Worm (Caenorhabditis elegans) whole organism, young adult: ENCODE measurements around the gene amx-1.
A peak's percentile ranks its signal among the peaks of the same experiment; 100 is the strongest.

Experiments
- B0019.2 ChIP-seq: fragments of 200-800 bp; sonication (Bioruptor generic); conservative IDR thresholded peaks from 2 replicates; pipeline ENCODE4 v1.3.6; 2022; ENCODE audit warnings: missing genetic modification reagents, missing genetic modification characterization, missing compliant biosample characterization
- F22D6.2 ChIP-seq: sonication (generic microtip); optimal IDR thresholded peaks from 2 replicates; lab custom pipeline; 2016; ENCODE audit warnings: mild to moderate bottlenecking, missing genetic modification characterization, missing compliant biosample characterization
- Y56A3A.18 ChIP-seq: fragments of 200-800 bp; sonication (Bioruptor generic); IDR thresholded peaks from 2 replicates; pipeline ENCODE4 v1.3.6; 2022; ENCODE audit warnings: missing genetic modification reagents, missing genetic modification characterization, missing compliant biosample characterization
- Y95B8A.8 ChIP-seq: fragments of 200-800 bp; sonication (Bioruptor generic); IDR thresholded peaks from 2 replicates; pipeline ENCODE4 v1.3.6; 2022; ENCODE audit warnings: missing genetic modification reagents, missing genetic modification characterization, missing compliant biosample characterization
- ZK185.1 ChIP-seq: sonication (generic microtip); optimal IDR thresholded peaks from 2 replicates; lab custom pipeline; 2016; ENCODE audit warnings: mild to moderate bottlenecking, missing genetic modification characterization, missing compliant biosample characterization; ENCODE audit not compliant: poor library complexity, severe bottlenecking
- ama-1 ChIP-seq, 3 experiments: fragments of 150-350 bp in 1 of 3; sonication (generic microtip) in 2 of 3; optimal IDR thresholded peaks; 2 replicates each; lab custom pipeline; 2014 to 2018; ENCODE audit warnings: missing biosample characterization in 2 of 3, missing genetic modification characterization in 2 of 3, missing genetic modification reagents in 2 of 3
- aptf-2 ChIP-seq: fragments of 200-800 bp; sonication (Bioruptor generic); conservative IDR thresholded peaks from 2 replicates; pipeline ENCODE4 v1.3.6; 2022; ENCODE audit warnings: missing genetic modification reagents, missing genetic modification characterization, missing compliant biosample characterization
- atf-7 ChIP-seq: sonication (generic microtip); optimal IDR thresholded peaks from 2 replicates; lab custom pipeline; 2017; ENCODE audit warnings: mild to moderate bottlenecking, missing genetic modification characterization, missing compliant biosample characterization
- athp-1 ChIP-seq: sonication (generic microtip); optimal IDR thresholded peaks from 2 replicates; lab custom pipeline; 2017; ENCODE audit warnings: mild to moderate bottlenecking, missing genetic modification characterization, missing compliant biosample characterization
- cebp-1 ChIP-seq, 2 experiments: fragments of 200-800 bp in 1 of 2; sonication (Bioruptor generic) in 1 of 2; sonication (generic microtip) in 1 of 2; IDR thresholded peaks in 1 of 2; optimal IDR thresholded peaks in 1 of 2; 2 replicates each; pipeline versions ENCODE4 v1.3.6 to Lab custom; 2017 to 2022; ENCODE audit warnings: missing compliant biosample characterization in 2 of 2, missing genetic modification characterization in 2 of 2, mild to moderate bottlenecking in 1 of 2, missing genetic modification reagents in 1 of 2, moderate library complexity in 1 of 2
- cebp-2 ChIP-seq: fragments of 200-800 bp; sonication (Bioruptor generic); IDR thresholded peaks from 2 replicates; pipeline ENCODE4 v1.3.6; 2022; ENCODE audit warnings: missing genetic modification characterization, missing compliant biosample characterization
- ceh-27 ChIP-seq: fragments of 200-800 bp; sonication (Bioruptor generic); optimal IDR thresholded peaks from 2 replicates; lab custom pipeline; 2018; ENCODE audit warnings: mild to moderate bottlenecking, missing genetic modification characterization, moderate library complexity, missing compliant biosample characterization
- ceh-91 ChIP-seq: fragments of 200-800 bp; sonication (Bioruptor generic); IDR thresholded peaks from 2 replicates; pipeline ENCODE4 v1.3.6; 2022; ENCODE audit warnings: missing genetic modification reagents, missing genetic modification characterization, missing compliant biosample characterization
- chd-7 ChIP-seq: sonication (generic microtip); optimal IDR thresholded peaks from 2 replicates; lab custom pipeline; 2016; ENCODE audit warnings: mild to moderate bottlenecking, missing genetic modification characterization, moderate library complexity, missing compliant biosample characterization
- dox-1 ChIP-seq: fragments of 200-800 bp; sonication (Bioruptor generic); IDR thresholded peaks from 2 replicates; pipeline ENCODE4 v1.3.6; 2022; ENCODE audit warnings: missing genetic modification reagents, missing genetic modification characterization, missing compliant biosample characterization
- dpff-1 ChIP-seq: sonication (generic microtip); optimal IDR thresholded peaks from 2 replicates; lab custom pipeline; 2017; ENCODE audit warnings: mild to moderate bottlenecking, missing genetic modification characterization, missing compliant biosample characterization
- egl-44 ChIP-seq: fragments of 200-800 bp; sonication (Bioruptor generic); IDR thresholded peaks from 2 replicates; pipeline ENCODE4 v1.3.6; 2022; ENCODE audit warnings: missing genetic modification reagents, missing genetic modification characterization, missing compliant biosample characterization
- ekl-4 ChIP-seq: fragments of 200-800 bp; sonication (Bioruptor generic); IDR thresholded peaks from 2 replicates; pipeline ENCODE4 v1.3.6; 2022; ENCODE audit warnings: missing genetic modification reagents, missing genetic modification characterization, missing compliant biosample characterization
- him-1 ChIP-seq: sonication (generic microtip); optimal IDR thresholded peaks from 2 replicates; lab custom pipeline; 2016; ENCODE audit warnings: missing genotype, missing genetic modification reagents, missing genetic modification characterization, missing compliant biosample characterization
- hmg-1.2 ChIP-seq: fragments of 200-800 bp; sonication (Bioruptor generic); IDR thresholded peaks from 2 replicates; pipeline ENCODE4 v1.3.6; 2022; ENCODE audit warnings: missing genetic modification reagents, missing genetic modification characterization, missing compliant biosample characterization
- lag-1 ChIP-seq: fragments of 200-800 bp; sonication (Bioruptor generic); IDR thresholded peaks from 2 replicates; pipeline ENCODE4 v1.3.6; 2022; ENCODE audit warnings: missing genetic modification reagents, missing genetic modification characterization, missing compliant biosample characterization
- lin-35 ChIP-seq, 3 experiments: fragments of 150-350 bp in 2 of 3; sonication (generic microtip) in 1 of 3; optimal IDR thresholded peaks; 2 replicates each; lab custom pipeline; 2014 to 2018; ENCODE audit warnings: missing biosample characterization in 3 of 3, missing genetic modification characterization in 3 of 3, missing genetic modification reagents in 3 of 3
- lin-54 ChIP-seq: fragments of 200-800 bp; sonication (Bioruptor generic); optimal IDR thresholded peaks from 2 replicates; lab custom pipeline; 2018; ENCODE audit warnings: mild to moderate bottlenecking, missing genetic modification characterization, missing compliant biosample characterization
- lir-1 ChIP-seq: fragments of 200-800 bp; sonication (Bioruptor generic); conservative IDR thresholded peaks from 2 replicates; pipeline ENCODE4 v1.3.6; 2022; ENCODE audit warnings: missing genetic modification reagents, missing genetic modification characterization, missing compliant biosample characterization
- madf-6 ChIP-seq: fragments of 200-800 bp; sonication (Bioruptor generic); IDR thresholded peaks from 2 replicates; pipeline ENCODE4 v1.3.6; 2022; ENCODE audit warnings: missing genetic modification reagents, missing genetic modification characterization, missing compliant biosample characterization
- mxl-1 ChIP-seq: sonication (generic microtip); optimal IDR thresholded peaks from 2 replicates; lab custom pipeline; 2016; ENCODE audit warnings: missing genetic modification characterization, missing compliant biosample characterization
- nfyb-1 ChIP-seq: fragments of 200-800 bp; sonication (Bioruptor generic); IDR thresholded peaks from 2 replicates; pipeline ENCODE4 v1.3.6; 2022; ENCODE audit warnings: missing genetic modification reagents, missing genetic modification characterization, missing compliant biosample characterization
- nhr-80 ChIP-seq: sonication (generic microtip); optimal IDR thresholded peaks from 2 replicates; lab custom pipeline; 2016; ENCODE audit warnings: missing genetic modification characterization, missing compliant biosample characterization
- rcor-1 ChIP-seq: fragments of 200-800 bp; sonication (Bioruptor generic); IDR thresholded peaks from 2 replicates; pipeline ENCODE4 v1.3.6; 2022; ENCODE audit warnings: missing genetic modification reagents, missing genetic modification characterization, missing compliant biosample characterization
- snpc-1.1 ChIP-seq: sonication (generic microtip); optimal IDR thresholded peaks from 2 replicates; lab custom pipeline; 2017; ENCODE audit warnings: missing genetic modification characterization, mild to moderate bottlenecking, missing compliant biosample characterization, antibody characterized with exemption, moderate library complexity, missing genotype, missing genetic modification reagents; ENCODE audit not compliant: insufficient read depth
- snpc-3.4 ChIP-seq: sonication (generic microtip); optimal IDR thresholded peaks from 2 replicates; lab custom pipeline; 2017; ENCODE audit warnings: missing genetic modification characterization, mild to moderate bottlenecking, missing compliant biosample characterization, antibody characterized with exemption, moderate library complexity, missing genotype, missing genetic modification reagents
- snpc-4 ChIP-seq, 5 experiments: fragments of 150-350 bp in 1 of 5; sonication (generic microtip) in 4 of 5; optimal IDR thresholded peaks; 2 replicates each; lab custom pipeline; 2014 to 2018; ENCODE audit warnings: missing genetic modification characterization in 5 of 5, missing biosample characterization in 3 of 5, antibody characterized with exemption in 2 of 5, mild to moderate bottlenecking in 2 of 5, missing compliant biosample characterization in 2 of 5, missing genotype in 2 of 5, moderate library complexity in 2 of 5, missing genetic modification reagents in 1 of 5
- xnd-1 ChIP-seq: sonication (generic microtip); optimal IDR thresholded peaks from 2 replicates; lab custom pipeline; 2016; ENCODE audit warnings: missing genotype, missing genetic modification reagents, missing genetic modification characterization, missing compliant biosample characterization
- zfh-2 ChIP-seq: fragments of 200-800 bp; sonication (Bioruptor generic); conservative IDR thresholded peaks from 2 replicates; pipeline ENCODE4 v1.3.6; 2022; ENCODE audit warnings: missing genetic modification reagents, missing genetic modification characterization, missing compliant biosample characterization
- ztf-22 ChIP-seq: fragments of 200-800 bp; sonication (Bioruptor generic); optimal IDR thresholded peaks from 2 replicates; lab custom pipeline; 2018; ENCODE audit warnings: mild to moderate bottlenecking, missing genetic modification characterization, moderate library complexity, missing compliant biosample characterization
- ztf-26 ChIP-seq: sonication (generic microtip); optimal IDR thresholded peaks from 2 replicates; lab custom pipeline; 2017; ENCODE audit warnings: missing genetic modification characterization, missing compliant biosample characterization
- ztf-3 ChIP-seq: fragments of 200-800 bp; sonication (Bioruptor generic); optimal IDR thresholded peaks from 2 replicates; lab custom pipeline; 2018; ENCODE audit warnings: mild to moderate bottlenecking, missing genetic modification characterization, missing compliant biosample characterization

Gene amx-1

ce11 chrIII:3789688-3790371 is 32.4 kb upstream of the amx-1 start (continued):
- peak; percentile 8; the same call in 1 of the 2 replicates for TF ChIP-seq madf-6 (GFP tag; lab: Robert Waterston, UW)
- no peak for TF ChIP-seq ztf-22 (GFP tag; lab: Kevin White, UChicago)
- TF ChIP-seq, all 124 proteins: peak for 11

- peak; percentile 97 for TF ChIP-seq nfyb-1
- no peak for TF ChIP-seq F22D6.2
- no peak for TF ChIP-seq xnd-1 (tag; lab: Kevin White, UChicago)
- no peak for TF ChIP-seq B0019.2 (GFP tag; lab: Robert Waterston, UW)
- TF ChIP-seq lin-35 (GFP tag; optimal IDR thresholded peaks at IDR 0.05; lab: Kevin White, UChicago): peak in 1 of 3 experiments; percentile 25
- no peak for TF ChIP-seq him-1 (tag; lab: Kevin White, UChicago)
- 0 out of 2 replicates have a peak, but pooled peaks have one; percentile 33 for TF ChIP-seq dox-1 (GFP tag; lab: Robert Waterston, UW)
- TF ChIP-seq cebp-1 (GFP tag; IDR thresholded peaks at IDR 0.05; lab: Robert Waterston, UW): no peak
- TF ChIP-seq cebp-1 (tag; optimal IDR thresholded peaks at IDR 0.05; lab: Kevin White, UChicago): peak; percentile 12
- no peak for TF ChIP-seq ztf-3 (GFP tag; lab: Kevin White, UChicago)
- TF ChIP-seq lin-54 (GFP tag; lab: Kevin White, UChicago): peak; percentile 10
These were observed 31.3 kb upstream of the amx-1 start for ce11 chrIII:3790855-3791254.

DNA sequence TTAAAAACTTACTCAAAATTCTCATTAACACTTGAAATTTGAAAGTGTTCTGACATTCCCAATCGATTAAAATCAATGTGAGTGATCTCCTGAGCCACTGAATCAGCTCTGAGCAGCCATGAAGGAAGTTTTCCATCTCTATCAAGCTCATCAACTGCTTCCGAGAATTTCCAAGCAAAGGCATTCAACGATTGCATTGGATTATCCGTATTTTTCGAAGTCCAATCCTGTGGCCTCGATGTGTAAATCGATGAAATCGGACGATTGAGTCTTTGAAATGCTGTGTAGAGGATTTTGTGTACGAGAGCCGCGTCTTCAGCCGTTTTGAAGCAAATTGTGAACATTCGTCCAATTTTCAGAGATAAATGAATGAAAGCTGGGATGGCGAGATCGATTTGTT is 26.3 kb upstream of the amx-1 start:
- TF ChIP-seq madf-6 (GFP tag; lab: Robert Waterston, UW): 0 out of 2 replicates have a peak, but pooled peaks have one; percentile 27
- no peak for TF ChIP-seq dpff-1 (tag; lab: Kevin White, UChicago)
- peak; percentile 51 for TF ChIP-seq ama-1 (optimal IDR thresholded peaks at IDR 0.05; lab: Kevin White, UChicago)
- no peak for TF ChIP-seq ama-1 (GFP tag; optimal IDR thresholded peaks at IDR 0.05; lab: Kevin White, UChicago)
- TF ChIP-seq nhr-80 (tag; lab: Kevin White, UChicago): no peak

DNA sequence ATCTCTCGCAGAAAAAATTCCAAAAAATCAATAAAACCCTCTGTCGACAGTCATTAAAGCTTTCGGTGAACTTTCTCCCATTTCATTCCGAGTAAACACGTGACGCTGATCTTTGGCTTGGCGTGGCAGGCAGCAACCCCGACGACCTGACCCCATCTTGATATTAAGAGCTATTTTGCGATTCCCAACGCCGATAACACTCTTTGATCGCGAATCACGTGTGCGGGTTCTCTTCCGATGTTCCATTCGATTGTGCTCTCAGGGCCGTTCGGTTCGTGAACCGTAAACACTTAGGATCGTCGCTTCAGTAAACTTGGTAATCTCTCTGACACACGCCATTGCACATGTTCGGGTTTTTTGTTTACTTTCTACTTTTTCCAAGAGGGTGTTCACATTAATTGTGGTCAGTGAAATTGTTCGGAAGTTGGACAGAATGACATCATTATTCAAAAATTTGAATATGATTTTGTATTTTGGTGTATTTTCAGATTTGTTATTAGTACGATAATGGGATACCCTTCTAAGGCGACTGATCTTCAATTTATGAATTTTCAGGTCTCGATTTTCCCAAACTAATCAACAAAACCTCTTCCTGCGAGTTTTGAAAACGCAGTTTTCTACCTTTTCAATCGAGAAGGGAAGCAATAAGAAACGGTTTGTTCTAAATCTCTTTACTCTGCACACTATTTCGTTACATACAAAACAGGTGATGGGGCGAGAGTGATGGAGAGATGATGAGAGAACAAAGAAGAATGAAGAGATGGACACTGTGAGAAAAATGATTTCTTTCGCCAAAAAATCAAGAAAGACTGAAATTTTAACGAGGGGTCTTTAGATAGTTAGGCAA is 24.8 kb upstream of the amx-1 start:
- no peak for TF ChIP-seq mxl-1
- no peak for TF ChIP-seq cebp-2 (GFP tag; lab: Robert Waterston, UW)
- TF ChIP-seq ztf-26: no peak
- TF ChIP-seq atf-7 (tag; lab: Kevin White, UChicago): peak; percentile 12
- TF ChIP-seq rcor-1 (GFP tag; lab: Robert Waterston, UW): no peak
- TF ChIP-seq zfh-2: peak; percentile 72; the same call in 1 of the 2 replicates
- TF ChIP-seq snpc-4 (GFP tag; optimal IDR thresholded peaks at IDR 0.05; lab: Kevin White, UChicago): no peak
- TF ChIP-seq snpc-4 (tag; optimal IDR thresholded peaks at IDR 0.05; lab: Kevin White, UChicago): peak in 1 of 4 experiments; percentile 18
- no peak for TF ChIP-seq ceh-91 (GFP tag; lab: Robert Waterston, UW)
- 0 out of 2 replicates have a peak, but pooled peaks have one; percentile 40 for TF ChIP-seq ekl-4 (GFP tag; lab: Robert Waterston, UW)
- TF ChIP-seq F22D6.2: no peak
- TF ChIP-seq Y56A3A.18 (GFP tag; lab: Robert Waterston, UW): no peak
- no peak for TF ChIP-seq lin-54 (GFP tag; lab: Kevin White, UChicago)
- TF ChIP-seq cebp-1 (GFP tag; IDR thresholded peaks at IDR 0.05; lab: Robert Waterston, UW): 0 out of 2 replicates have a peak, but pooled peaks have one; percentile 52
- TF ChIP-seq cebp-1 (tag; optimal IDR thresholded peaks at IDR 0.05; lab: Kevin White, UChicago): peak; percentile 54
- no peak for TF ChIP-seq snpc-3.4 (tag; lab: Kevin White, UChicago)
- peak; percentile 24 for TF ChIP-seq chd-7
- TF ChIP-seq hmg-1.2 (GFP tag; lab: Robert Waterston, UW): peak; percentile 67
- no peak for TF ChIP-seq athp-1 (tag; lab: Kevin White, UChicago)
- 0 out of 2 replicates have a peak, but pooled peaks have one; percentile 6 for TF ChIP-seq lag-1
- TF ChIP-seq egl-44 (GFP tag; lab: Robert Waterston, UW): no peak
- TF ChIP-seq ZK185.1 (tag; lab: Kevin White, UChicago): no peak
- no peak for TF ChIP-seq snpc-1.1 (tag; lab: Kevin White, UChicago)
- TF ChIP-seq ceh-27 (GFP tag; lab: Kevin White, UChicago): no peak
- TF ChIP-seq Y95B8A.8: no peak
- TF ChIP-seq lir-1 (GFP tag; lab: Robert Waterston, UW): no peak
- no peak for TF ChIP-seq aptf-2 (GFP tag; lab: Robert Waterston, UW)
